Worm (Caenorhabditis elegans) whole organism, L4/young adult: Measurements from ENCODE around the gene madf-9.

Experiments
- W03F9.2 ChIP-seq: fragments of 150-350 bp; optimal IDR thresholded peaks from 2 replicates; lab custom pipeline; 2014; ENCODE audit warnings: missing biosample characterization, missing genetic modification characterization
- dao-5 ChIP-seq: sonication (generic microtip); optimal IDR thresholded peaks from 2 replicates; lab custom pipeline; 2016; ENCODE audit warnings: missing genotype, missing genetic modification characterization, moderate library complexity, missing compliant biosample characterization
- him-1 ChIP-seq: sonication (generic microtip); optimal IDR thresholded peaks from 2 replicates; lab custom pipeline; 2016; ENCODE audit warnings: missing genotype, missing genetic modification reagents, missing genetic modification characterization, missing compliant biosample characterization

DNA sequence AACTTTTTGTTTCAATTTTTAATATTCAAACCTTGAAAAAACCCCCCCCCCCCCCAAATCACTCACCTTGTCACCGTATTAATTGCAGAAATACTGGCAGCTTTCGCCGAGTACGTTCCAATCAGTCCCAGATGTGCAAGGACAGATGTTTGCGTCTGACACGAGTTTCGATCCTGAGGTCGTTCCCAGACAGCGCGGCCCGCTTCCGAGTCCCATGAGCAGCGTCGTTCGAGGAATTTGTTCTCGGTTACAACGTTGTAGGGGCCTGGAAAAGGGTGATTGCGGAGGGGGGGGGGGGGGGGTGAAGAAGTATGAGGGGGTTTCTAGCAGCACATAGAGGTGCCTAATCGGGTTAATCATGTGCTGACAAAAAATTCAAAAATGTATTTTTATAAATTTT lies 26.0 kb downstream of the madf-9 start:
- TF ChIP-seq him-1 (tag; lab: Kevin White, UChicago) (no peak), W03F9.2 (tag; lab: Kevin White, UChicago) (no peak), dao-5 (tag; lab: Kevin White, UChicago) (no peak)
